Worm (Caenorhabditis elegans) whole organism, L4 larva: ENCODE data around the gene lgc-31.

Experiments used
- F10B5.3 ChIP-seq: sonication (generic microtip); optimal IDR thresholded peaks from 2 replicates; lab custom pipeline; 2016; ENCODE audit warnings: mild to moderate bottlenecking, missing genetic modification characterization, missing compliant biosample characterization
- R02D3.7 ChIP-seq: fragments of 150-350 bp; sonication (generic microtip); optimal IDR thresholded peaks from 3 replicates; lab custom pipeline; 2014; ENCODE audit warnings: missing biosample characterization, missing genetic modification characterization
- egl-27 ChIP-seq: sonication (generic microtip); optimal IDR thresholded peaks from 3 replicates; lab custom pipeline; 2017; ENCODE audit warnings: missing biosample characterization, missing genetic modification reagents, missing genetic modification characterization
- hlh-11 ChIP-seq: fragments of 200-800 bp; sonication (Bioruptor generic); optimal IDR thresholded peaks from 2 replicates; lab custom pipeline; 2018; ENCODE audit warnings: mild to moderate bottlenecking, missing genetic modification characterization, missing compliant biosample characterization
- mep-1 ChIP-seq: fragments of 150-350 bp; sonication (generic microtip); optimal IDR thresholded peaks from 3 replicates; lab custom pipeline; 2014; ENCODE audit warnings: missing biosample characterization, missing genetic modification characterization
- mes-2 ChIP-seq: sonication (generic microtip); optimal IDR thresholded peaks from 2 replicates; lab custom pipeline; 2016; ENCODE audit warnings: missing genotype, mild to moderate bottlenecking, missing genetic modification characterization, missing compliant biosample characterization; ENCODE audit not compliant: poor library complexity, severe bottlenecking

- no peak for TF ChIP-seq egl-27 (tag; lab: Kevin White, UChicago)
- no peak for TF ChIP-seq R02D3.7 (tag; lab: Kevin White, UChicago)
- no peak for TF ChIP-seq mep-1
- no peak for TF ChIP-seq F10B5.3 (tag; lab: Kevin White, UChicago)
- TF ChIP-seq mes-2 (tag; lab: Kevin White, UChicago), result no peak
- TF ChIP-seq hlh-11 (tag; lab: Kevin White, UChicago), result no peak
Measured at ce11 chrV:15533864-15534263, 12.0 kb upstream of the lgc-31 start, which contains the start of gene F21A3.2.
